Worm (Caenorhabditis elegans) whole organism, L4 larva: ENCODE results near the gene Y69F12A.1.

Experiments used
- aly-2 ChIP-seq: sonication (generic microtip); optimal IDR thresholded peaks from 2 replicates; lab custom pipeline; 2018; ENCODE audit warnings: missing biosample characterization, missing genetic modification characterization
- nhr-111 ChIP-seq: fragments of 200-800 bp; sonication (Bioruptor generic); optimal IDR thresholded peaks from 2 replicates; lab custom pipeline; 2018; ENCODE audit warnings: mild to moderate bottlenecking, missing genetic modification characterization, missing compliant biosample characterization
- nhr-42 ChIP-seq: fragments of 200-800 bp; sonication (Bioruptor generic); IDR thresholded peaks from 2 replicates; pipeline ENCODE4 v1.3.6; 2022; ENCODE audit warnings: missing genetic modification characterization, missing compliant biosample characterization
- nhr-77 ChIP-seq: fragments of 150-350 bp; optimal IDR thresholded peaks from 2 replicates; lab custom pipeline; 2014; ENCODE audit warnings: missing biosample characterization, missing genetic modification characterization
- unc-130 ChIP-seq: sonication (generic microtip); optimal IDR thresholded peaks from 2 replicates; lab custom pipeline; 2016; ENCODE audit warnings: missing genetic modification reagents, missing genetic modification characterization, missing compliant biosample characterization
- unc-62 ChIP-seq, 3 experiments: fragments of 150-350 bp in 1 of 3; sonication (generic microtip); optimal IDR thresholded peaks in 2 of 3; peaks in 1 of 3; 1 replicate in 1 of 3; 2 replicates in 2 of 3; lab custom pipeline; 2014 to 2017; ENCODE audit warnings: missing biosample characterization in 3 of 3, missing genetic modification characterization in 3 of 3, missing genetic modification reagents in 3 of 3, missing genotype in 1 of 3
- zag-1 ChIP-seq: fragments of 150-350 bp; optimal IDR thresholded peaks from 2 replicates; lab custom pipeline; 2014; ENCODE audit warnings: missing biosample characterization, missing genetic modification characterization

DNA sequence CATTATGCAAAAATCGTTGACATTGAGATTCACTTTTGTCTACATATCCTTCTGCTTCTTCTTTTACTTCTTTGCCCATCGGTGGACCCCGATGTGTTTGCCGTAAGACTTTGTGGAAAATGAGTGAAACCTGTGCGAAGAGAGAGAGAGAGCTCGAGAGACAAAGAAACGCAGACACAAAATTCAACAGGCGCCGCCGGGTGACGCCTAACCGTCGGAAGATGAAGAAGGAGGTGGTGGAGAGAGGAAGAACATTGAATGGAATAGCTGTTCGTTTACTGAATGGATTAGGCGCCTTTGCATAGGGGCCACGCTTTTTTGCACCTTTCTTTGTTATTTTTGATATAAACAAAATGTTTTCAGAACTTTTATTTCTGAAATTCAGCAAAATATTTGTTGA is 50.2 kb downstream of the Y69F12A.1 start:
- TF ChIP-seq nhr-111 (GFP tag; lab: Kevin White, UChicago) (no peak), unc-130 (GFP tag; lab: Kevin White, UChicago) (no peak), aly-2 (tag; lab: Kevin White, UChicago) (no peak), nhr-77 (tag; lab: Kevin White, UChicago) (no peak), unc-62 (GFP tag; optimal IDR thresholded peaks at IDR 0.05 in 1 of 2; lab: Kevin White, UChicago) (no peak), unc-62 (tag; optimal IDR thresholded peaks at IDR 0.05; lab: Kevin White, UChicago) (no peak), nhr-42 (no peak), zag-1 (tag; lab: Kevin White, UChicago) (no peak)
